Worm (Caenorhabditis elegans): ENCODE measurements around the gene nlp-60.

Gene nlp-60

ce11 chrIV:8648502-8648901 lies 30.6 kb downstream of the nlp-60 start, which contains the start of gene cyp-33E1:
cyp-33E1 (minus strand) TSS chrIV:8648602.
- TF ChIP-seq egl-27 (tag; optimal IDR thresholded peaks at IDR 0.05), result no peak
- no peak for TF ChIP-seq efl-3 (GFP tag; optimal IDR thresholded peaks at IDR 0.05)
- no peak for TF ChIP-seq fkh-4 (tag; optimal IDR thresholded peaks at IDR 0.05; ENCODE audit: borderline replicate concordance)
- TF ChIP-seq zip-4 (GFP tag; optimal IDR thresholded peaks at IDR 0.05), result no peak
- no peak for TF ChIP-seq efl-1 (optimal IDR thresholded peaks at IDR 0.05)
- peak in 1 of 2 experiments; percentile 48 for TF ChIP-seq efl-1 (GFP tag; optimal IDR thresholded peaks at IDR 0.05 in 1 of 2)

ce11 chrIV:8644432-8644831 lies 34.7 kb downstream of the nlp-60 start, which contains the start of gene C49C8.3:
C49C8.3 (plus strand) TSS chrIV:8644732.
- TF ChIP-seq sox-4 (tag; optimal IDR thresholded peaks at IDR 0.05) (no peak), unc-130 (tag; optimal IDR thresholded peaks at IDR 0.05) (no peak), ztf-11 (tag; optimal IDR thresholded peaks at IDR 0.05) (no peak), nhr-71 (tag; optimal IDR thresholded peaks at IDR 0.05) (no peak), efl-1 (optimal IDR thresholded peaks at IDR 0.05) (no peak), efl-1 (GFP tag; optimal IDR thresholded peaks at IDR 0.05 in 1 of 2) (no peak), ceh-63 (GFP tag; optimal IDR thresholded peaks at IDR 0.05) (no peak), egl-27 (tag; optimal IDR thresholded peaks at IDR 0.05) (no peak), ceh-88 (GFP tag; IDR thresholded peaks at IDR 0.05) (no peak), nhr-85 (tag) (no peak), hlh-17 (GFP tag; optimal IDR thresholded peaks at IDR 0.05; ENCODE audit: borderline replicate concordance) (no peak), swsn-7 (tag; optimal IDR thresholded peaks at IDR 0.05) (no peak), ama-1 (optimal IDR thresholded peaks at IDR 0.05) (no peak), nhr-19 (GFP tag; conservative IDR thresholded peaks at IDR 0.05) (no peak), nhr-47 (tag; optimal IDR thresholded peaks at IDR 0.05) (no peak), lin-15B (tag; optimal IDR thresholded peaks at IDR 0.05) (no peak), snu-23 (GFP tag; optimal IDR thresholded peaks at IDR 0.05) (no peak), ceh-82 (tag; optimal IDR thresholded peaks at IDR 0.05) (no peak), aly-2 (tag; optimal IDR thresholded peaks at IDR 0.05) (no peak), pax-3 (tag; optimal IDR thresholded peaks at IDR 0.05) (no peak)

- TF ChIP-seq unc-30 (tag; optimal IDR thresholded peaks at IDR 0.05), result no peak
Observed at ce11 chrIV:8638761-8639160, 40.4 kb downstream of the nlp-60 start, which contains the start of gene F42A9.9. F42A9.9 (minus strand) TSS chrIV:8638861.

- TF ChIP-seq blmp-1 (tag; optimal IDR thresholded peaks at IDR 0.05) (no peak), nhr-20 (tag; optimal IDR thresholded peaks at IDR 0.05) (no peak), nhr-77 (tag; optimal IDR thresholded peaks at IDR 0.05) (no peak), hlh-4 (tag; optimal IDR thresholded peaks at IDR 0.05) (no peak), aly-2 (tag; optimal IDR thresholded peaks at IDR 0.05) (no peak)
Observed at ce11 chrIV:8631033-8631432, 48.1 kb downstream of the nlp-60 start, which contains the start of gene dgk-4. dgk-4 (plus strand) TSS chrIV:8631333.

- TF ChIP-seq lin-39 (tag; optimal IDR thresholded peaks at IDR 0.05), result no peak
- no peak for TF ChIP-seq ztf-4 (tag; optimal IDR thresholded peaks at IDR 0.05)
- peak; percentile 70 for TF ChIP-seq ceh-8 (GFP tag; optimal IDR thresholded peaks at IDR 0.05)
- no peak for TF ChIP-seq rnt-1 (tag; optimal IDR thresholded peaks at IDR 0.05)
- no peak for TF ChIP-seq efl-1 (optimal IDR thresholded peaks at IDR 0.05)
- TF ChIP-seq efl-1 (GFP tag; optimal IDR thresholded peaks at IDR 0.05 in 1 of 2), result no peak
- TF ChIP-seq tlp-1 (tag; optimal IDR thresholded peaks at IDR 0.05), result no peak
- TF ChIP-seq hlh-4 (tag; optimal IDR thresholded peaks at IDR 0.05), result no peak
- TF ChIP-seq fkh-8 (tag; optimal IDR thresholded peaks at IDR 0.05), result peak; percentile 16
- no peak for TF ChIP-seq unc-86 (tag; optimal IDR thresholded peaks at IDR 0.05)
- peak; percentile 13 for TF ChIP-seq nhr-11 (tag; optimal IDR thresholded peaks at IDR 0.05)
- TF ChIP-seq nhr-71 (tag; optimal IDR thresholded peaks at IDR 0.05), result peak; percentile 43
- TF ChIP-seq ceh-82 (tag; optimal IDR thresholded peaks at IDR 0.05), result no peak
- no peak for TF ChIP-seq elt-3 (tag; optimal IDR thresholded peaks at IDR 0.05)
- TF ChIP-seq dsc-1 (tag; optimal IDR thresholded peaks at IDR 0.05), result peak; percentile 54
- no peak for TF ChIP-seq blmp-1 (tag; optimal IDR thresholded peaks at IDR 0.05)
- no peak for TF ChIP-seq fos-1 (tag; optimal IDR thresholded peaks at IDR 0.05)
- no peak for TF ChIP-seq unc-98 (GFP tag; IDR thresholded peaks at IDR 0.05)
Observed at ce11 chrIV:8630243-8630642, 48.9 kb downstream of the nlp-60 start.
